Fruit fly (Drosophila melanogaster): ENCODE results near the gene Top2.

Gene Top2

DNA sequence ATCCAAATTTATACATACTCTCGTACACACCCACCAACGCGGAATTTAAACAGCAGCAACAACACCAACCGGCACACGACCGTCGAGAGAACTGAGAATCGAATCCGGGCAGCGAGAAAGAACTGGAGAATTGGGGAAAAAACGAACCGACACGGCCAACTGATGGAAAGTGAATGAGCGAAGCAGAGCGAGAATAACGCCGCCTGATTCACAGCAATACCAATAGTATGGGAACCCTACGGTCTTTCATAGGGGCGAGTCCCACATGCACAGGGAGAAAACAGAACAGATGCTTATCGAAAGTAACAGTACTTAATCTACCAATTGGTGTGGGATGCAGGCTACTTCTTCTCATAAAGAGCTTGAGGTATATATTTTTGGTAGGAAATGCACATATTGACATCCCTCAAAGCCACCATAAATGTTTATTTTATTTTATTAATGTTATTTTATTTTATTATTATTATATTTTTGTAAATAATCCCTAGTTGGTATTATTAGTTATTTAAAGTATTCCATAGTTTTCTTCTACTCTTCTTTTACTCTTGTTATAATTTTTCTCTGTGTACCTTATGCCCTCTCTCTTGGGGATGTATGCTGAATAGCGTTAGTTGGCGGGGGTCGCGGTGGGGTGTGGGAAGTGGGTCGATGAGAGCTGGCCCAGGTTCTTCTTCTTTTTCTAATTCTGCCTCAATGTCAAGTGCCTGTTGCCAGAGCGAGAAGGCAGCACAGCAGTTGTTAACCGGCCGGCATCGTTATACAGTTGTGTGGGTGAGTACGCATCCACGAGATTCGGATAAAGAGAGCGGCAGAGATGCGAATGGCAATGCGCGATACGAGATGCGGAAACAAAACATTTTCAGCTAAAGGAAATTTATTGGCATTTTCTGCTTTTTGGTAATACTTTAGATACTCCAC is 54.7 kb downstream of the Top2 start, which contains the start of gene CG17544 (continued):
- peak; percentile 47; the same call in 1 of the 2 replicates for TF ChIP-seq ranshi (GFP tag; IDR thresholded peaks at IDR 0.05)
- TF ChIP-seq Camta (GFP tag; optimal IDR thresholded peaks at IDR 0.05), result no peak
- TF ChIP-seq NK7.1 (GFP tag; optimal IDR thresholded peaks at IDR 0.05), result no peak
- TF ChIP-seq lola (GFP tag; optimal IDR thresholded peaks at IDR 0.05), result peak in 1 of 3 experiments; percentile 83
- no peak; the same call in 1 of the 2 replicates for TF ChIP-seq seq (GFP tag; IDR thresholded peaks at IDR 0.05)
- TF ChIP-seq CG8765 (GFP tag; IDR thresholded peaks at IDR 0.05), result peak; percentile 37; the same call in 1 of the 2 replicates
- peak; percentile 56; the same call in 1 of the 2 replicates for TF ChIP-seq sob (GFP tag; IDR thresholded peaks at IDR 0.05)
- TF ChIP-seq CG7963 (GFP tag; IDR thresholded peaks at IDR 0.05; ENCODE audit: partially characterized antibody), result no peak
- no peak for TF ChIP-seq slou (GFP tag; optimal IDR thresholded peaks at IDR 0.05)
- TF ChIP-seq PHDP (tag; optimal IDR thresholded peaks at IDR 0.05), result peak; percentile 76
- TF ChIP-seq Atf6 (GFP tag; IDR thresholded peaks at IDR 0.05), result peak; percentile 57
- TF ChIP-seq Nf-YB (GFP tag; optimal IDR thresholded peaks at IDR 0.05), result peak; percentile 67
- peak; percentile 74 for TF ChIP-seq CG7839 (tag; optimal IDR thresholded peaks at IDR 0.05)
- peak; percentile 13 for TF ChIP-seq CG6272 (GFP tag; IDR thresholded peaks at IDR 0.05)
- peak; percentile 60 for TF ChIP-seq kah (GFP tag; optimal IDR thresholded peaks at IDR 0.05)
- TF ChIP-seq CG2202 (tag; optimal IDR thresholded peaks at IDR 0.05), result peak; percentile 42
- TF ChIP-seq CG15011 (GFP tag; optimal IDR thresholded peaks at IDR 0.05), result no peak
- TF ChIP-seq jing (GFP tag; optimal IDR thresholded peaks at IDR 0.05), result no peak
- TF ChIP-seq CG8290 (GFP tag; optimal IDR thresholded peaks at IDR 0.05), result peak; percentile 19
- TF ChIP-seq CG8290 (tag; optimal IDR thresholded peaks at IDR 0.05), result peak in 1 of 2 experiments; percentile 75
- TF ChIP-seq CG17328 (GFP tag; IDR thresholded peaks at IDR 0.05), result no peak
- TF ChIP-seq CG15479 (GFP tag; optimal IDR thresholded peaks at IDR 0.05), result no peak
- TF ChIP-seq CG10147 (GFP tag; optimal IDR thresholded peaks at IDR 0.05), result peak; percentile 40
- no peak for TF ChIP-seq Stat92E (GFP tag; optimal IDR thresholded peaks at IDR 0.05)
- TF ChIP-seq CG30403 (GFP tag; optimal IDR thresholded peaks at IDR 0.05), result peak; percentile 66
- no peak for TF ChIP-seq Neu2 (GFP tag; optimal IDR thresholded peaks at IDR 0.05; ENCODE audit: borderline replicate concordance)
- peak; percentile 45 for TF ChIP-seq Spps (tag; optimal IDR thresholded peaks at IDR 0.05)
- peak; percentile 41; the same call in 1 of the 2 replicates for TF ChIP-seq danr (GFP tag; IDR thresholded peaks at IDR 0.05)
- TF ChIP-seq lab (GFP tag; optimal IDR thresholded peaks at IDR 0.05), result peak; percentile 91
- TF ChIP-seq Lhr (GFP tag; optimal IDR thresholded peaks at IDR 0.05), result peak; percentile 8
- TF ChIP-seq chif (GFP tag; optimal IDR thresholded peaks at IDR 0.05), result peak; percentile 12 to 43
- peak; percentile 35 for TF ChIP-seq HLH54F (GFP tag; optimal IDR thresholded peaks at IDR 0.05)
- TF ChIP-seq Nf-YA (GFP tag; IDR thresholded peaks at IDR 0.05), result no peak
- TF ChIP-seq psq (GFP tag; optimal IDR thresholded peaks at IDR 0.05), result no peak
- TF ChIP-seq Aef1 (GFP tag; IDR thresholded peaks at IDR 0.05), result peak; percentile 52; the same call in 1 of the 3 replicates
- peak; percentile 71 for TF ChIP-seq CG8359 (GFP tag; optimal IDR thresholded peaks at IDR 0.05; ENCODE audit: borderline replicate concordance)
- no peak for TF ChIP-seq Sry-δ (GFP tag; optimal IDR thresholded peaks at IDR 0.05)
- peak; percentile 46; the same call in 1 of the 2 replicates for TF ChIP-seq Bgb (GFP tag; IDR thresholded peaks at IDR 0.05; ENCODE audit: partially characterized antibody)
- TF ChIP-seq CG6791 (GFP tag; IDR thresholded peaks at IDR 0.05; ENCODE audit: partially characterized antibody), result peak; percentile 32; the same call in 1 of the 3 replicates
- TF ChIP-seq hth (optimal IDR thresholded peaks at IDR 0.05), result no peak
- TF ChIP-seq CG1792 (GFP tag; optimal IDR thresholded peaks at IDR 0.05), result no peak
- TF ChIP-seq ato (GFP tag; IDR thresholded peaks at IDR 0.05; ENCODE audit: partially characterized antibody), result no peak
- no peak for TF ChIP-seq pan (optimal IDR thresholded peaks at IDR 0.05)
- TF ChIP-seq pan (GFP tag; optimal IDR thresholded peaks at IDR 0.05 in 1 of 2, IDR thresholded peaks at IDR 0.05 in 1 of 2), result peak in 1 of 2 experiments; percentile 46
- peak; percentile 83 for TF ChIP-seq CG14710 (tag; optimal IDR thresholded peaks at IDR 0.05)
- TF ChIP-seq p53 (GFP tag; optimal IDR thresholded peaks at IDR 0.05), result no peak
- peak; percentile 99 for TF ChIP-seq CG17385 (GFP tag; optimal IDR thresholded peaks at IDR 0.05)
- TF ChIP-seq CG32767 (GFP tag; IDR thresholded peaks at IDR 0.05), result 0 out of 2 replicates have a peak, but pooled peaks have one; percentile 32

All from whole organism, embryonic.